Worm (Caenorhabditis elegans): ENCODE measurements around the gene spl-2.

DNA sequence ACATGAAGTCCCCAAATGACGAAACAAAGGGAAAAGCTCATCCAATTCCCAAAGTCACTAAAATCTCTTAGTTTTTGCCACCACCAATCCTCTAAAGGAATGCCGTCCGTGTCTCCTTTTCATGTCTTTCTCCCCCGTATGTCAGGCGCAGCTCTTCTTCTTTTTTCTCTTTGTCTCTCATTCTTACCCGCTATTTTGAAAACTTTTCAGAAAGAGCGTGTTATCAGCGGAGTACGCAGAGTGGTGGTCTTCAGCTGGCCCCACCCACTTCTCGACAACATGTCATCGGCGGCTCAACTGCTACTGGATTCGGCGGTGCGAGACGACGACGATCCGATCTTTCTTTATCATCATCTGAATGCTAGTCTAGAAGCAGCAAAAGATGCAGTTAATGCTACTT, 44.7 kb upstream of the spl-2 start, which contains the start of gene sphr-1:
- TF ChIP-seq B0336.3 (GFP tag; IDR thresholded peaks at IDR 0.05) = no peak
- TF ChIP-seq ama-1 (optimal IDR thresholded peaks at IDR 0.05) = no peak
- TF ChIP-seq ama-1 (GFP tag; optimal IDR thresholded peaks at IDR 0.05) = no peak
- TF ChIP-seq rpc-1 (optimal IDR thresholded peaks at IDR 0.05) = no peak
- no peak for TF ChIP-seq rpc-1 (tag; optimal IDR thresholded peaks at IDR 0.05)
- no peak for TF ChIP-seq aptf-2 (GFP tag; conservative IDR thresholded peaks at IDR 0.05)
- no peak for TF ChIP-seq unc-62 (GFP tag; optimal IDR thresholded peaks at IDR 0.05)
